Worm (Caenorhabditis elegans): ENCODE data around the gene akt-2.
A peak's percentile ranks its signal among the peaks of the same experiment; 100 is the strongest.
"Not testable (repeated sequence)": the region's sequence is repeated elsewhere in the genome, so short reads cannot be mapped to it uniquely, and the experiment has no call there.

Gene akt-2

DNA sequence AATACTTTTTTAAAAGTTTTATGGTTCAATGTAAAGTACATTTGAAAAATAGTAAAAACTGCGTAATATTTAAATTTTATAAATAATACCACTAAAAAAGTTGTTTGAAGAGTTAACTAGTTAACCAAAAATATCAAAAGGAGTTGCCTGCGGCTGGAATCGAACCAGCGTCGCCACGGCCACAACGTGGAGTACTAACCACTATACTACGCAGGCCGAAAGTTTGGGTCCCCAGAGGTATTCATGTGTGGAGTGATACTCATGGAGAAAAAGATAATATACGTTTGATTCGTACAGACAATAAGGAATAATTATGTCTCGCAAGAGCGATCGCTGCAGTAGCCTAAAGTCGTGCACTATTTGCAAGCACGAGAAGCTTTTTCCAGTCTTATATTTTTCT is 10.7 kb upstream of the akt-2 start:
- TF ChIP-seq vab-7 (GFP tag; IDR thresholded peaks at IDR 0.05), result 0 out of 2 replicates have a peak, but pooled peaks have one; percentile 45
- TF ChIP-seq daf-16 (GFP tag; optimal IDR thresholded peaks at IDR 0.05), result not testable (repeated sequence)
- peak; percentile 10 for TF ChIP-seq daf-16 (tag; optimal IDR thresholded peaks at IDR 0.05)
- TF ChIP-seq lin-29 (GFP tag; IDR thresholded peaks at IDR 0.05), result 0 out of 2 replicates have a peak, but pooled peaks have one; percentile 13
- TF ChIP-seq duxl-1 (tag; optimal IDR thresholded peaks at IDR 0.05; ENCODE audit: poor library complexity), result peak; percentile 43
- peak; percentile 34; the same call in 1 of the 2 replicates for TF ChIP-seq dmd-6 (GFP tag; IDR thresholded peaks at IDR 0.05)
- TF ChIP-seq lin-38 (GFP tag; IDR thresholded peaks at IDR 0.05), result peak; percentile 62
- TF ChIP-seq lim-7 (GFP tag; IDR thresholded peaks at IDR 0.05), result peak; percentile 58; the same call in 1 of the 2 replicates
- TF ChIP-seq Y105C5A.15 (GFP tag; IDR thresholded peaks at IDR 0.05), result 0 out of 2 replicates have a peak, but pooled peaks have one; percentile 44
- peak; percentile 78; the same call in 1 of the 2 replicates for TF ChIP-seq egl-43 (GFP tag; IDR thresholded peaks at IDR 0.05)
- TF ChIP-seq mes-2 (tag; optimal IDR thresholded peaks at IDR 0.05; ENCODE audit: poor library complexity, severe bottlenecking), result peak; percentile 25
- 0 out of 4 replicates have a peak, but pooled peaks of 1 of the 2 experiments have one; percentile 11 for TF ChIP-seq madf-5 (GFP tag; IDR thresholded peaks at IDR 0.05)
- peak; percentile 68; the same call in 1 of the 2 replicates for TF ChIP-seq daf-19 (GFP tag; conservative IDR thresholded peaks at IDR 0.05)
- 0 out of 2 replicates have a peak, but pooled peaks have one; percentile 42 for TF ChIP-seq F44E2.7 (GFP tag; IDR thresholded peaks at IDR 0.05)
- TF ChIP-seq T26A8.4 (GFP tag; IDR thresholded peaks at IDR 0.05), result peak; percentile 54; the same call in 1 of the 2 replicates

DNA sequence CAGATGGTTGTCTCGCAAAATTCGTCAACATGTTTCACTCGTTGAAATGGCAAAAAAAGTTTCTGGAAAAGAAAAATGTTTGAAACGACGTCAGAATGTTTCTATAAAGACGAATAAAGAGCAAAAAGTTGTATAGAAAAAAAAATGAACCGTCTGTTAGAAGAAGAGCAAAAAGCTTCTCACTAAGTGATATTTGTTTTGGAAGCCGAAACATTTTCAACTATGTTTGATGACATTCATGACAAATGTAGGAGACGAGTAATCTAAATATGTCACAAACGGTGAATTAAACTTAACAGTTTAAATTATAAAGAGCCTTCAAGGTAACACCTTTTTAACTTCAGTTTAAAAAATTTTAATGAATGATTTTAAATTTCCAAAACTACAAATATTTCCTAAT is 7.5 kb upstream of the akt-2 start, which contains the start of gene nkat-1:
Gene nkat-1, minus strand, starts transcription at position 101 of the 400 bp plus-strand sequence.
- TF ChIP-seq ZK546.5 (tag; optimal IDR thresholded peaks at IDR 0.05) (no peak), F26F4.8 (GFP tag; conservative IDR thresholded peaks at IDR 0.05) (no peak), zag-1 (tag; optimal IDR thresholded peaks at IDR 0.05) (no peak), daf-8 (GFP tag; IDR thresholded peaks at IDR 0.05) (no peak), hmg-1.1 (GFP tag; IDR thresholded peaks at IDR 0.05) (no peak), daf-12 (tag; optimal IDR thresholded peaks at IDR 0.05) (no peak), hlh-11 (tag; optimal IDR thresholded peaks at IDR 0.05) (no peak), D1046.2 (GFP tag; IDR thresholded peaks at IDR 0.05) (no peak), nhr-41 (GFP tag; IDR thresholded peaks at IDR 0.05) (no peak), zip-2 (tag; optimal IDR thresholded peaks at IDR 0.05) (no peak), Y48G9A.11 (GFP tag; IDR thresholded peaks at IDR 0.05) (no peak), ceh-28 (tag; optimal IDR thresholded peaks at IDR 0.05) (no peak), unc-39 (tag; optimal IDR thresholded peaks at IDR 0.05) (no peak)

DNA sequence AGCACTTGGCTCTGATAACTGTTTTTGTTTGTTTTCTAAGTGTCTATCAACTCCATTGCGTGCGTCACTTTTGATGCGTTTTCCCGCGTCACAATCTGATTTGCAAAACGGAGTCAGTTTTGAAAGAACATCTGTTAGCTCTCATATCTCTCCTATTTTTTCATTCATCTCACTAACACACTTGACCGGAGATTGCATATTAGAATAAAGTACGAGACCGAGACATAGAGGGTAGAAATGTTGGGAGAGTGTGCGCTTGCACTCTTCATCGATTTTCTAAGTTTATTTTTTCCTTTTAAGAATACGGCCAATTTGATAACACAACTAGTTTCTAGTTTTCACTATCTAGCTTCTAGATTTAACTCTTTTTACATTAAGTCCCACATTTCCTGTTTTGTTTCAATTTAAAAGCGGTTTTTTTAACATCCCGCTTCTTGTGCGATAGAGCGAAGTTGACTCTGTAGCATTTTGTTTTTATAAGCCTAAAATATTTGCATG is 6.1 kb upstream of the akt-2 start:
- no peak for TF ChIP-seq lsy-2 (tag; optimal IDR thresholded peaks at IDR 0.05)
- TF ChIP-seq unc-62 (GFP tag; optimal IDR thresholded peaks at IDR 0.05 in 1 of 2), result peak in 1 of 2 experiments; percentile 83
- TF ChIP-seq unc-62 (tag; optimal IDR thresholded peaks at IDR 0.05), result no peak
- peak; percentile 2 for TF ChIP-seq ces-1 (GFP tag; optimal IDR thresholded peaks at IDR 0.05)
- no peak for TF ChIP-seq zip-11 (GFP tag; IDR thresholded peaks at IDR 0.05)

DNA sequence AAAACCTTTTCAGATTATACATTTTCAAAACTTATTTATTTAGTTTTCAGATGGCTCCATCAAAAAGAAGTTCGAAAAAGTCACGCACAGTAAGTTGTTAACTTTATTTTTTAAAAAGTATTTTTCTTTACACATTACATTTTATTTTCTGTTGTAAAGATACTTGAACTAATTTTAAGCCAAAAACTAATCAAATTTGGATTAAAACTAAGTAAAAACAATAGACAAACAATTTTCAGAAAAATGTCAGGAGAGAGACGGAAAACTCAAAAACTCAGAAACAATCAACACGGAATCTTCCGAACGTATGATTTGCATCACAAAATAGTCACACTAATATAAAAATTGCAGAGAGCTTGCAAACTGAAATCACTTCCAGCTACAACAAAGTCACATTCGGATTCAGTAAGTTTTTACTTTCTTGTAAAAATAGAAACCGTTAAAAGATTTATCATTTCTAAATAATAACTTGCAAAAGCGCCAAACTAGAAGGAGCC is 5.6 kb upstream of the akt-2 start, which contains the start of gene ceh-89:
Gene ceh-89, plus strand, starts transcription at position 51 of the 497 bp plus-strand sequence.
- TF ChIP-seq D1046.2 (GFP tag; IDR thresholded peaks at IDR 0.05) (no peak), aha-1 (tag) (peak; percentile 95)

DNA sequence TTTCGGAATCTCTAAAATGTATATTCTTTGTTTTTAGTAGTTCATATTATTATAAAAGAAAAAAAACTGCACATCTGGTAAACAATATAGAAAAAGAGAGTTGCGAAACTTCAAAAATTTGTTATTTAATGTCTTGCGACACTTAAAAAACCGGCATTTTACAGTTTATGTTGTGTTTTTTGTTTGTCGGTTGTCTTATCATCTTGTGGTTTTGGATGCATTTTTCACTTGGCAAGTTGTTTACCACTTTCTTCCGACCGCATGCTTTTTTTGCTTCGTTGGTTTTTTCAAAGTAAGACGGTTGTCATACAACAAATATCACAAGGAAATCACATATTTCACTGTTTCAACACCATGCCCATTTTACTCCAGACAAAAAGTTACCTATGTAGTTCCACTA is 1.9 kb upstream of the akt-2 start:
- TF ChIP-seq dmd-6 (GFP tag; IDR thresholded peaks at IDR 0.05) (0 out of 2 replicates have a peak, but pooled peaks have one; percentile 17), mdl-1 (tag; optimal IDR thresholded peaks at IDR 0.05) (peak in 1 of 2 experiments; percentile 58), dve-1 (tag; optimal IDR thresholded peaks at IDR 0.05; ENCODE audit: insufficient read depth) (peak; percentile 74), nhr-28 (tag; optimal IDR thresholded peaks at IDR 0.05) (peak; percentile 38), nhr-77 (tag; optimal IDR thresholded peaks at IDR 0.05) (peak; percentile 43), cey-2 (tag; optimal IDR thresholded peaks at IDR 0.05; ENCODE audit: borderline replicate concordance, insufficient read depth) (no peak), daf-16 (GFP tag; optimal IDR thresholded peaks at IDR 0.05) (no peak), daf-16 (tag; optimal IDR thresholded peaks at IDR 0.05) (peak; percentile 98), unc-62 (GFP tag; optimal IDR thresholded peaks at IDR 0.05 in 1 of 2) (peak in 1 of 2 experiments; percentile 65), unc-62 (tag; optimal IDR thresholded peaks at IDR 0.05) (no peak), lin-29 (GFP tag; IDR thresholded peaks at IDR 0.05) (no peak), hlh-30 (tag; optimal IDR thresholded peaks at IDR 0.05; ENCODE audit: insufficient read depth) (peak; percentile 77), hlh-11 (tag; optimal IDR thresholded peaks at IDR 0.05) (peak; percentile 2)
